Worm (Caenorhabditis elegans): ENCODE measurements around the gene C48B4.3.
A peak's percentile ranks its signal among the peaks of the same experiment; 100 is the strongest.

DNA sequence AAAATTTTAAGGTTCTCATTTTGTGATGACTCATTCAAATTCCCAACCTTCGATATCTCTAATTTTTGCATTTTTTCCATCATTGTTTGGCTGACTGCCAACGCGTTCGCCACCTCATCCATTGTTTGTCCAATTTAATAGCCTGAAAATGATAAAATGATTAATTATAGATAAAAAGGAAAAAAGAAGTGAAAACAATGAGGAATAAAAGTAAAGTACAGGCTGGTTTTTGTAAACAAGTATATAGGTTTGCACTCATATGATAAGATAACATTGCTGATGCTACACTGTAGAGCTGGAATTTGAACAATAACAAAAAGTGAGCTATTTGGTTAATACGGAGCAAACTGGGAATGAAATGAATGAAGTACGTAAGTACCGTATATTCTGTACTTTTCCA lies at the start of gene C48B4.3:
- TF ChIP-seq sox-4 (tag; optimal IDR thresholded peaks at IDR 0.05) (no peak), ceh-6 (GFP tag; optimal IDR thresholded peaks at IDR 0.05) (no peak), gmeb-2 (tag; optimal IDR thresholded peaks at IDR 0.05) (no peak), ama-1 (optimal IDR thresholded peaks at IDR 0.05) (no peak), unc-55 (GFP tag; optimal IDR thresholded peaks at IDR 0.05) (no peak), unc-42 (tag; optimal IDR thresholded peaks at IDR 0.05) (no peak), fkh-6 (tag; optimal IDR thresholded peaks at IDR 0.05) (no peak), ref-2 (tag; optimal IDR thresholded peaks at IDR 0.05) (no peak), elt-2 (tag; optimal IDR thresholded peaks at IDR 0.05) (peak; percentile 16), unc-86 (tag; optimal IDR thresholded peaks at IDR 0.05) (no peak), ahr-1 (tag; optimal IDR thresholded peaks at IDR 0.05) (no peak), nhr-11 (tag; optimal IDR thresholded peaks at IDR 0.05) (no peak)
